Fruit fly (Drosophila melanogaster) whole organism: ENCODE results near the gene phtm.

Experiments
- CG8478 ChIP-seq: fragments of >200 bp; optimal IDR thresholded peaks from 2 replicates; lab custom pipeline; 2018; ENCODE audit warnings: inconsistent platforms
- EcR ChIP-seq, 2 experiments: fragments of >200 bp; optimal IDR thresholded peaks; 2 replicates each; lab custom pipeline; 2017; ENCODE audit warnings: missing biosample characterization in 2 of 2, missing genetic modification characterization in 2 of 2, missing genetic modification reagents in 2 of 2
- pan ChIP-seq: fragments of >200 bp; optimal IDR thresholded peaks from 2 replicates; lab custom pipeline; 2017
- psq ChIP-seq: fragments of >200 bp; optimal IDR thresholded peaks from 2 replicates; lab custom pipeline; 2017

DNA sequence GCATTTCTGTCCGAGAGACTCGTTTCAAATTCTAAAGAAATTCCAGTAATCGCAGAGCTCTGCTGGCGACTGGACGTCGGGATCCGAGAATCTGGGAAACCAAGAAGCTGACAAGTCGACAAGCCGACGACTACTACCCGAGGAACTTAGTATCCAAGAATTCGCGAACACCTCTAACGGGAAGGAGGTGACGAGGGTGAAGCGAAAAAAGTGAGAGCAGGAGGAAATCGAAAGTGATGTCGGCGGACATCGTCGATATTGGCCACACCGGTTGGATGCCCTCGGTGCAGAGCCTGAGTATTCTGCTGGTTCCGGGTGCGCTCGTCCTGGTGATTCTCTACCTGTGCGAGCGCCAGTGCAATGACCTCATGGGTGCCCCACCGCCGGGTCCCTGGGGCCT is at the start of gene phtm:
- TF ChIP-seq pan (lab: Kevin White, UChicago), result no peak
- no peak for TF ChIP-seq EcR (GFP tag; optimal IDR thresholded peaks at IDR 0.05; lab: Kevin White, UChicago)
- TF ChIP-seq CG8478, result no peak
- no peak for TF ChIP-seq psq (lab: Kevin White, UChicago)
